Worm (Caenorhabditis elegans) whole organism, L4 larva: Measurements from ENCODE around the gene F35E12.9.

Source experiments
- ZK546.5 ChIP-seq, 2 experiments: sonication (generic microtip); optimal IDR thresholded peaks; 2 replicates each; lab custom pipeline; 2017; ENCODE audit warnings: missing biosample characterization in 2 of 2, missing genetic modification characterization in 2 of 2
- ceh-28 ChIP-seq: fragments of 150-350 bp; optimal IDR thresholded peaks from 2 replicates; lab custom pipeline; 2014; ENCODE audit warnings: missing biosample characterization, missing genetic modification reagents, missing genetic modification characterization

DNA sequence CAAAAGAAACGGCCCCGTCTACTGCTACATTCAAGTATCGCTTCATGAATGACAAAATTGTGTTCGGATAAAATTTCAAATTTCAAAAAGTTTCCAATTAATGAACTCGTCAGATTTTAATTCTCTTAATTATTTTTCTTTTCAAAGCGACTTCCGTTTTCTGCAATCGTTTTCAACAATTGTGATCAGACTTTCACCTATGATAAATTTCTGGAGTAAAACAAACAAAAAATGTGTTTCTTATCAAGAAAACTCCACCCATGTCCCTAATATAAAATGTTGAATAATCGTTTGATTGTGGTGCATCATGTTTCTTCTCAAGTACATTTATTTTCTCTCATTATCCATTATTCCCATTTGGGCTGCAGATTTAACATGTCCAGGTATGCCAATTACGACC lies 26.3 kb upstream of the F35E12.9 start, which contains the start of gene F20G2.5:
- no peak for TF ChIP-seq ZK546.5 (tag; optimal IDR thresholded peaks at IDR 0.05; lab: Kevin White, UChicago)
- TF ChIP-seq ceh-28 (tag; lab: Kevin White, UChicago), result no peak
